Worm (Caenorhabditis elegans) whole organism, L4/young adult: ENCODE measurements around the gene copd-1.

ENCODE experiments used
- W03F9.2 ChIP-seq: fragments of 150-350 bp; optimal IDR thresholded peaks from 2 replicates; lab custom pipeline; 2014; ENCODE audit warnings: missing biosample characterization, missing genetic modification characterization
- dao-5 ChIP-seq: sonication (generic microtip); optimal IDR thresholded peaks from 2 replicates; lab custom pipeline; 2016; ENCODE audit warnings: missing genotype, missing genetic modification characterization, moderate library complexity, missing compliant biosample characterization
- him-1 ChIP-seq: sonication (generic microtip); optimal IDR thresholded peaks from 2 replicates; lab custom pipeline; 2016; ENCODE audit warnings: missing genotype, missing genetic modification reagents, missing genetic modification characterization, missing compliant biosample characterization

copd-1 gene

DNA sequence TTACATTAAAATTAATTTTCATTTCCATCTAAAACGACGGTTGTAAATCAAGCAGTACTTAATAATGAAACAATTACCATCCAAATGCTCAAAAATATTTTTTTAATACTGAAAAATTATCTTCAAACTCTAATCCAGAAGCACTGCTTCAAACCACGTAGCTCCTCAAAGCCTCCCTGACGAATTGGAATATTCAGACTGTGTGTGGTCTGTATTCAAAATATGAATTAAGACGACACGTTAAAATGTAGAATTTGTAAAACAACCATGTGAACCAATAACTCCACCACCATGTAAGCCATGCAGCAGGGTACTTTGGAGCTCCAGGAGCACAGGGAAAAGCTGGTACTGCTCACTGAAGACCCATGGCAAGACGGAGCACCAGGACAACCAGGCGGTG lies 45.4 kb downstream of the copd-1 start, which contains the start of gene F27B3.8:
Gene F27B3.8, plus strand, starts transcription at position 301 of the 400 bp plus-strand sequence.
- TF ChIP-seq W03F9.2 (no peak), him-1 (tag; lab: Kevin White, UChicago) (no peak), dao-5 (tag; lab: Kevin White, UChicago) (no peak)

- TF ChIP-seq him-1 (tag; lab: Kevin White, UChicago), result no peak
Observed at ce11 chrIII:6578505-6578904, 46.3 kb downstream of the copd-1 start, which contains the start of gene F27B3.6. F27B3.6 (minus strand) TSS chrIII:6578605.

DNA sequence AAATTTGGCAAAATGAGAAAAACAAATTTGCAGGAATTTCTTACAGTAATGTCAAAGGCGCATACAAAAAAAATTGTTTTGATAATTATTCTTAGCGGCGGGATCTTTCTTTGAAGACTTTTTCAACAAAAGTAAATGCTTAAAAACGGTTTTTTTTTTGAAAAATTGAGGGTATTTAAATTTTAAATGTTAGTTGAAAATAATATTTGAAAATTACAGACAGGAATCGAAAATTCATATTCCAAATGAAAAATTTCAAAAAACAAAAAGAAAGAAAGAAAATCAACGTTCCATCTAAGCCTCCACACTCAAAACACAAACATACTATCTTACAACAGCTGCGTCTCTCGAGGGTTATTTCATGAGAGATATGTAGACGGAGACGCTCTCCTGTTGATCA lies 47.6 kb downstream of the copd-1 start:
- TF ChIP-seq dao-5 (tag; lab: Kevin White, UChicago) (no peak), him-1 (tag; lab: Kevin White, UChicago) (no peak), W03F9.2 (no peak)
